Worm (Caenorhabditis elegans) whole organism, L1 larva: ENCODE results near the gene B0348.1.

Source experiments
- efl-1 ChIP-seq, 4 experiments: fragments of 150-350 bp; optimal IDR thresholded peaks in 3 of 4; peaks in 1 of 4; 1 replicate in 1 of 4; 2 replicates in 3 of 4; lab custom pipeline; 2014; ENCODE audit warnings: missing biosample characterization in 2 of 4, missing genetic modification characterization in 2 of 4, missing genetic modification reagents in 2 of 4
- tbx-2 ChIP-seq: sonication (generic microtip); optimal IDR thresholded peaks from 2 replicates; lab custom pipeline; 2016; ENCODE audit warnings: missing genetic modification characterization, missing compliant biosample characterization

DNA sequence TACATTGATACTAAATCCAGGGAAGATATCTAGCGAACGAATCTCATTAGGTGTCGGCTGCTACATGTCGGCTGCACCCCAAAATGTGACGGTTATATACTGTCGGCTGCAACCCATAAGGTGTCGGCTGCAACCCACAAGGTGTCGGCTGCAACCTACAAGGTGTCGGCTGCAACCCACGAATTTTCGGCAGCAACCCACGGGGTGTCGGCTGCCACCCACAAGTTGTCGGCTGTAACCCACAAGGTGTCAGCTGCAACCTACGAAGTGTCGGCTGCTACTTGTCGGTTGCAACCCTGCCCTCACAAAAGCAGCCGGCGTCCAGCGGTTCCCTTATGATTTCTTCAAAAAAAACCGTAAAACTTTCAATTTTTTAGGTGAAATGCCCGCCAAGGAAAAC lies 18.9 kb upstream of the B0348.1 start:
- no peak for TF ChIP-seq efl-1 (optimal IDR thresholded peaks at IDR 0.05; lab: Kevin White, UChicago)
- no peak for TF ChIP-seq efl-1 (GFP tag; optimal IDR thresholded peaks at IDR 0.05 in 1 of 2; lab: Kevin White, UChicago)
- no peak for TF ChIP-seq tbx-2 (tag; lab: Kevin White, UChicago)
